Fruit fly (Drosophila melanogaster): ENCODE data around the gene CG7457.

CG7457 gene

dm6 chr3L:7718561-7719417, 7.5 kb downstream of the CG7457 start, which contains the start of gene Mcad (continued):
- peak; percentile 56 for TF ChIP-seq CG10959 (GFP tag; IDR thresholded peaks at IDR 0.05)
- no peak for TF ChIP-seq CG3163 (GFP tag; optimal IDR thresholded peaks at IDR 0.05)
- no peak for TF ChIP-seq ftz-f1 (GFP tag; optimal IDR thresholded peaks at IDR 0.05)
- peak; percentile 88 for TF ChIP-seq Rx (GFP tag; IDR thresholded peaks at IDR 0.05)
- peak; percentile 70 for TF ChIP-seq salm (tag; optimal IDR thresholded peaks at IDR 0.05)
- no peak for TF ChIP-seq Scr (GFP tag; IDR thresholded peaks at IDR 0.05; ENCODE audit: partially characterized antibody)
- no peak for TF ChIP-seq Stat92E (GFP tag; optimal IDR thresholded peaks at IDR 0.05)
- TF ChIP-seq CG17186 (GFP tag; optimal IDR thresholded peaks at IDR 0.05) = peak; percentile 59
- no peak for TF ChIP-seq lov (optimal IDR thresholded peaks at IDR 0.05)
- TF ChIP-seq lov (GFP tag; IDR thresholded peaks at IDR 0.05) = peak; percentile 70; the same call in 1 of the 3 replicates
- peak; percentile 12; the same call in 1 of the 2 replicates for TF ChIP-seq peb (GFP tag; IDR thresholded peaks at IDR 0.05)
- TF ChIP-seq Ets97D (GFP tag; optimal IDR thresholded peaks at IDR 0.05) = peak; percentile 47
- TF ChIP-seq nerfin-2 (GFP tag; IDR thresholded peaks at IDR 0.05; ENCODE audit: partially characterized antibody) = no peak
- TF ChIP-seq CG8944 (GFP tag; optimal IDR thresholded peaks at IDR 0.05) = no peak
- peak; percentile 77 for TF ChIP-seq CG17385 (GFP tag; optimal IDR thresholded peaks at IDR 0.05)
- TF ChIP-seq caup (GFP tag; optimal IDR thresholded peaks at IDR 0.05; ENCODE audit: severe bottlenecking) = peak; percentile 93
- peak; percentile 18 for TF ChIP-seq wek (GFP tag; optimal IDR thresholded peaks at IDR 0.05)
- TF ChIP-seq nau (GFP tag; optimal IDR thresholded peaks at IDR 0.05) = peak; percentile 89
- TF ChIP-seq Nf-YA (GFP tag; IDR thresholded peaks at IDR 0.05) = peak; percentile 87
- peak; percentile 67 for TF ChIP-seq danr (GFP tag; IDR thresholded peaks at IDR 0.05)
- TF ChIP-seq CG6813 (GFP tag; optimal IDR thresholded peaks at IDR 0.05) = peak; percentile 80
- peak; percentile 64 for TF ChIP-seq fd3F (GFP tag; optimal IDR thresholded peaks at IDR 0.05)
- peak; percentile 63 for TF ChIP-seq Dad (GFP tag; optimal IDR thresholded peaks at IDR 0.05)
- no peak for TF ChIP-seq btn (GFP tag; optimal IDR thresholded peaks at IDR 0.05)
- peak; percentile 78 for TF ChIP-seq CG5953 (GFP tag; IDR thresholded peaks at IDR 0.05)
- TF ChIP-seq CG1602 (GFP tag; optimal IDR thresholded peaks at IDR 0.05) = peak; percentile 84
- TF ChIP-seq Hand (GFP tag; optimal IDR thresholded peaks at IDR 0.05) = peak; percentile 54
- no peak for TF ChIP-seq abd-A (tag; optimal IDR thresholded peaks at IDR 0.05)
- TF ChIP-seq Lpt (GFP tag; optimal IDR thresholded peaks at IDR 0.05) = no peak
- TF ChIP-seq Spps (tag; optimal IDR thresholded peaks at IDR 0.05) = peak; percentile 68
- TF ChIP-seq ash1 (GFP tag; optimal IDR thresholded peaks at IDR 0.05) = peak; percentile 43
- peak; percentile 47 for TF ChIP-seq CG10543 (GFP tag; optimal IDR thresholded peaks at IDR 0.05)
- peak; percentile 94 for TF ChIP-seq Ets65A (GFP tag)
- no peak for TF ChIP-seq HLHmδ (GFP tag; optimal IDR thresholded peaks at IDR 0.05)
- peak; percentile 97 for TF ChIP-seq Aef1 (GFP tag; IDR thresholded peaks at IDR 0.05)
- TF ChIP-seq unc-4 (GFP tag; IDR thresholded peaks at IDR 0.05; ENCODE audit: partially characterized antibody) = 0 out of 2 replicates have a peak, but pooled peaks have one; percentile 21
- TF ChIP-seq zen2 (GFP tag; IDR thresholded peaks at IDR 0.05; ENCODE audit: partially characterized antibody) = no peak
- peak; percentile 92 for TF ChIP-seq scrt (GFP tag; optimal IDR thresholded peaks at IDR 0.05)
- peak; percentile 92 for TF ChIP-seq CG10366 (GFP tag; IDR thresholded peaks at IDR 0.05)
- TF ChIP-seq az2 (GFP tag; optimal IDR thresholded peaks at IDR 0.05) = peak; percentile 85
- peak; percentile 96 for TF ChIP-seq sisA (GFP tag; IDR thresholded peaks at IDR 0.05)
- peak; percentile 42; the same call in 1 of the 2 replicates for TF ChIP-seq Dref (GFP tag; IDR thresholded peaks at IDR 0.05)
- TF ChIP-seq Gsc (GFP tag; IDR thresholded peaks at IDR 0.05) = peak; percentile 71
- TF ChIP-seq CG13894 (tag; optimal IDR thresholded peaks at IDR 0.05) = no peak
- peak; percentile 16 for TF ChIP-seq Atf-2 (GFP tag; optimal IDR thresholded peaks at IDR 0.05)
- peak; percentile 71 for TF ChIP-seq ems (GFP tag; optimal IDR thresholded peaks at IDR 0.05)
- TF ChIP-seq CG6272 (GFP tag; IDR thresholded peaks at IDR 0.05) = peak; percentile 74
- TF ChIP-seq NfI (GFP tag; optimal IDR thresholded peaks at IDR 0.05) = peak; percentile 84
